Fruit fly (Drosophila melanogaster): ENCODE data around the gene CG11345.

Gene CG11345

DNA sequence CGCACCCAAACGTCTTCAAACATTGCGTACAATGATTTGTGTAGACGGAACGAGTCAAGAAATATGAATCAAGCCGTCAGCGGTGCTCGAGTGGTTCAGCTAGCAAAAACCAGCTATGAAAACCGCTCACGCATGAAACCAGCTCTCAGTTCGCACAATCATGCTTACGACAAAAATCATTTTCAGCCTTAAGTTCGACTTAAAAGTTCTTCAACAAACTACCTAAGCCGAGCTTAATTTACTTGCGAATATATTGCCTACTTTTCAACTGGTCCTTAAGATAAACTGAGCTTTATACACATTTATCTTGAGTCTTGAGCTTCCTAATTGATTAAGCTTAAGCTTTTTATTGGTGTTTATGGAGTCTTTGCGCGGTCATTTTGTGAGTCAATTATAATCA, 17.8 kb downstream of the CG11345 start (continued):
- no peak for TF ChIP-seq Atf-2 (GFP tag; optimal IDR thresholded peaks at IDR 0.05)
- no peak for TF ChIP-seq her (GFP tag; optimal IDR thresholded peaks at IDR 0.05)
- no peak for TF ChIP-seq CG17912 (GFP tag; optimal IDR thresholded peaks at IDR 0.05)
- no peak for TF ChIP-seq dpn (GFP tag; optimal IDR thresholded peaks at IDR 0.05)
- TF ChIP-seq fu2 (GFP tag; optimal IDR thresholded peaks at IDR 0.05), result no peak
- no peak for TF ChIP-seq Mad (GFP tag; optimal IDR thresholded peaks at IDR 0.05)
- TF ChIP-seq E2f2 (GFP tag; IDR thresholded peaks at IDR 0.05), result no peak
- no peak for TF ChIP-seq CG31224 (GFP tag; IDR thresholded peaks at IDR 0.05)
- TF ChIP-seq CG4707 (GFP tag; optimal IDR thresholded peaks at IDR 0.05), result no peak
- no peak for TF ChIP-seq Antp (GFP tag; optimal IDR thresholded peaks at IDR 0.05)
- no peak for TF ChIP-seq scrt (GFP tag; optimal IDR thresholded peaks at IDR 0.05)
- TF ChIP-seq oc (tag; optimal IDR thresholded peaks at IDR 0.05), result peak; percentile 3
- no peak for TF ChIP-seq sug (tag; optimal IDR thresholded peaks at IDR 0.05)
- no peak for TF ChIP-seq dm (GFP tag; optimal IDR thresholded peaks at IDR 0.05)
- no peak for TF ChIP-seq CG4404 (GFP tag; IDR thresholded peaks at IDR 0.05)
- TF ChIP-seq CG17385 (GFP tag; optimal IDR thresholded peaks at IDR 0.05), result no peak
- TF ChIP-seq Rfx (GFP tag; IDR thresholded peaks at IDR 0.05), result peak; percentile 36; the same call in 1 of the 2 replicates
- no peak for TF ChIP-seq crc (GFP tag; optimal IDR thresholded peaks at IDR 0.05)
- TF ChIP-seq sqz (GFP tag; optimal IDR thresholded peaks at IDR 0.05), result no peak
- no peak for TF ChIP-seq nmo (GFP tag; optimal IDR thresholded peaks at IDR 0.05)
- no peak for TF ChIP-seq dimm (GFP tag; IDR thresholded peaks at IDR 0.05)
- TF ChIP-seq Med (GFP tag), result no peak
- TF ChIP-seq Abd-B (GFP tag; optimal IDR thresholded peaks at IDR 0.05), result no peak
- peak; percentile 50 for TF ChIP-seq CG13287 (GFP tag; IDR thresholded peaks at IDR 0.05; ENCODE audit: partially characterized antibody)
- TF ChIP-seq CG7357 (GFP tag; IDR thresholded peaks at IDR 0.05), result no peak
- no peak for TF ChIP-seq CoRest (tag; optimal IDR thresholded peaks at IDR 0.05)
- peak; percentile 88 for TF ChIP-seq abd-A (tag; optimal IDR thresholded peaks at IDR 0.05)
- no peak for TF ChIP-seq phol (tag; optimal IDR thresholded peaks at IDR 0.05)
- TF ChIP-seq Nf-YB (GFP tag; optimal IDR thresholded peaks at IDR 0.05), result no peak
- peak; percentile 88 for TF ChIP-seq CG9437 (GFP tag; optimal IDR thresholded peaks at IDR 0.05)
- no peak for TF ChIP-seq CG15073 (GFP tag; optimal IDR thresholded peaks at IDR 0.05)
- no peak for TF ChIP-seq Atf6 (GFP tag; IDR thresholded peaks at IDR 0.05)
- no peak for TF ChIP-seq zf30C (GFP tag; optimal IDR thresholded peaks at IDR 0.05)
- TF ChIP-seq CG8944 (GFP tag; optimal IDR thresholded peaks at IDR 0.05), result no peak
- no peak for TF ChIP-seq CG11504 (tag; optimal IDR thresholded peaks at IDR 0.05)
- TF ChIP-seq twi (tag; optimal IDR thresholded peaks at IDR 0.05), result no peak
- no peak for TF ChIP-seq CG8089 (GFP tag; optimal IDR thresholded peaks at IDR 0.05)
- no peak for TF ChIP-seq inv (GFP tag; IDR thresholded peaks at IDR 0.05; ENCODE audit: partially characterized antibody)
- no peak for TF ChIP-seq CG13775 (GFP tag; optimal IDR thresholded peaks at IDR 0.05)
- TF ChIP-seq caup (GFP tag; optimal IDR thresholded peaks at IDR 0.05; ENCODE audit: severe bottlenecking), result no peak
- TF ChIP-seq CG13894 (tag; optimal IDR thresholded peaks at IDR 0.05), result peak; percentile 37
- TF ChIP-seq Hmr (GFP tag; optimal IDR thresholded peaks at IDR 0.05), result no peak
- TF ChIP-seq CG7987 (GFP tag; optimal IDR thresholded peaks at IDR 0.05), result no peak
- TF ChIP-seq CG11695 (GFP tag; IDR thresholded peaks at IDR 0.05), result no peak
- no peak for TF ChIP-seq CG10654 (GFP tag; optimal IDR thresholded peaks at IDR 0.05)
- TF ChIP-seq pros (GFP tag; optimal IDR thresholded peaks at IDR 0.05), result peak; percentile 19
- TF ChIP-seq BtbVII (GFP tag; optimal IDR thresholded peaks at IDR 0.05), result no peak
- TF ChIP-seq CG6272 (GFP tag; IDR thresholded peaks at IDR 0.05), result no peak
- no peak for TF ChIP-seq stc (GFP tag; IDR thresholded peaks at IDR 0.05)
- no peak for TF ChIP-seq Oli (tag; optimal IDR thresholded peaks at IDR 0.05)
- no peak for TF ChIP-seq kah (GFP tag; optimal IDR thresholded peaks at IDR 0.05)
- TF ChIP-seq CG4424 (GFP tag; optimal IDR thresholded peaks at IDR 0.05), result no peak
